Worm (Caenorhabditis elegans): ENCODE data around the gene tub-1.

DNA sequence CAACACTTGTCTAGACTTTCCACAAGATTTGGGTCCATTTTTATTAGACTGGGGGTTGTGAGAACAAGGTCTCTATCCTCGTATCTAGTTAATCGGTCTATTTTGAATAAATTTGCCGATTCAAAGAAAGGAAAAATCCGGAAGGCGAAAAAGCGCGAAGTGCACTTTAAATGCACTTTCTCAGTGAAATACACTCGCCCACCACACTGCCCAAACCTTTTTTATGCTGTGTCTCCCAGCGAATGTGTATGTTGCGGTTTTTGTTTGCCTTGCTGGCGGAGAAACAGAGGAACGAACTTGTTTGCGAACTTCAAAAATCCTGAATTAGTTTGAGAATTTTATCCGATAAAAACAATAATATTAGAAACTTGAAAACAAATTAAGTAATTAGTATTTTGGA, 26.0 kb downstream of the tub-1 start:
- TF ChIP-seq W03F9.2 (tag; optimal IDR thresholded peaks at IDR 0.05): no peak
- TF ChIP-seq him-1 (tag; optimal IDR thresholded peaks at IDR 0.05): no peak
- TF ChIP-seq dao-5 (tag; optimal IDR thresholded peaks at IDR 0.05): no peak

All from whole organism, L4/young adult.